Fruit fly (Drosophila melanogaster): ENCODE results near the gene IntS12.

- TF ChIP-seq cyc (GFP tag; optimal IDR thresholded peaks at IDR 0.05) = no peak
- no peak for TF ChIP-seq CG6854 (GFP tag; optimal IDR thresholded peaks at IDR 0.05)
- no peak for TF ChIP-seq dac (GFP tag; optimal IDR thresholded peaks at IDR 0.05)
- TF ChIP-seq Smox (GFP tag; optimal IDR thresholded peaks at IDR 0.05) = no peak
- no peak for TF ChIP-seq Gug (GFP tag; IDR thresholded peaks at IDR 0.05)
- no peak for TF ChIP-seq CG34406 (GFP tag; optimal IDR thresholded peaks at IDR 0.05)
- no peak for TF ChIP-seq OdsH (GFP tag; optimal IDR thresholded peaks at IDR 0.05)
- TF ChIP-seq Hr39 (GFP tag; optimal IDR thresholded peaks at IDR 0.05) = no peak
- no peak for TF ChIP-seq acj6 (GFP tag; optimal IDR thresholded peaks at IDR 0.05)
- no peak for TF ChIP-seq Eip93F (GFP tag; optimal IDR thresholded peaks at IDR 0.05)
These were observed 49.4 kb downstream of the IntS12 start, which contains the start of gene Ets97D for dm6 chr3R:26912615-26913014.

All from whole organism, prepupa.